Worm (Caenorhabditis elegans): ENCODE measurements around the gene C29E4.12.

- no peak for TF ChIP-seq jun-1 (tag; optimal IDR thresholded peaks at IDR 0.05)
- no peak for TF ChIP-seq saeg-2 (GFP tag; IDR thresholded peaks at IDR 0.05)
- no peak for TF ChIP-seq nhr-76 (tag; optimal IDR thresholded peaks at IDR 0.05)
- no peak for TF ChIP-seq madf-9 (GFP tag; conservative IDR thresholded peaks at IDR 0.05)
- TF ChIP-seq nhr-42 (GFP tag; IDR thresholded peaks at IDR 0.05): no peak
- no peak for TF ChIP-seq mep-1 (tag; optimal IDR thresholded peaks at IDR 0.05)
Observed at ce11 chrIII:7909263-7909662, 31.7 kb upstream of the C29E4.12 start, which contains the start of gene ZK688.1.
